Fruit fly (Drosophila melanogaster): ENCODE data around the gene cort.

The cort gene

DNA sequence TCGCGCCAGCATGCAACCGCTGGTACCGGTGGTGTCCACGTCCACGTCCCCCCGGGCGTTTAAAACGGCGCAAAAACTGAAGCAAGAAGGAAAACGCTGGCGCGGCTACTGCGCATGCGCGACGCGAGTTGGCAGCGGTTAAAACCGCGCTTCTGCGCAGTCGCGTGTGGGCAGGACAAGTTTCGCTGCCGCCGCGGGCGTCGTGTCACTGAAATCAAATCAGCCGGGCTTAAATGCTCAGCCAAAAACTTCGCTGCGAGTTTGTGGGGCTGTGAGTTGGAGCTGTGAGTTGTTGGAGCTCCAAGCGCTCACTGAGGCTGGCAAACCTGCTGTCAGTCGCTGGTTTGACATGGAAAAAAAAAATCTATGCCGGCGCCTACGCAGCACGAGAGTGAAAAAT, 28.6 kb upstream of the cort start:
- TF ChIP-seq esn (GFP tag; optimal IDR thresholded peaks at IDR 0.05) = no peak
- no peak for TF ChIP-seq CG9139 (GFP tag; optimal IDR thresholded peaks at IDR 0.05)
- no peak for TF ChIP-seq salr (GFP tag; optimal IDR thresholded peaks at IDR 0.05)
- no peak for TF ChIP-seq CG11294 (GFP tag; IDR thresholded peaks at IDR 0.05)
- TF ChIP-seq topi (GFP tag; optimal IDR thresholded peaks at IDR 0.05) = no peak
- TF ChIP-seq pdm3 (GFP tag; optimal IDR thresholded peaks at IDR 0.05) = no peak
- no peak for TF ChIP-seq CG3919 (GFP tag; optimal IDR thresholded peaks at IDR 0.05)
- TF ChIP-seq CG6276 (GFP tag; optimal IDR thresholded peaks at IDR 0.05) = no peak
- TF ChIP-seq CG6163 (GFP tag; IDR thresholded peaks at IDR 0.05) = no peak
- no peak for TF ChIP-seq Hr38 (GFP tag; optimal IDR thresholded peaks at IDR 0.05)
- no peak for TF ChIP-seq CG31627 (GFP tag; optimal IDR thresholded peaks at IDR 0.05)
- no peak for TF ChIP-seq CG34406 (GFP tag; optimal IDR thresholded peaks at IDR 0.05)
- TF ChIP-seq eg (GFP tag; IDR thresholded peaks at IDR 0.05) = no peak
- TF ChIP-seq CG1621 (tag; optimal IDR thresholded peaks at IDR 0.05) = no peak
- no peak for TF ChIP-seq CG10631 (GFP tag; optimal IDR thresholded peaks at IDR 0.05)
- no peak for TF ChIP-seq CG4318 (GFP tag; optimal IDR thresholded peaks at IDR 0.05)
- TF ChIP-seq dsx (GFP tag; optimal IDR thresholded peaks at IDR 0.05; ENCODE audit: poor library complexity, severe bottlenecking) = no peak
- no peak for TF ChIP-seq CG7368 (GFP tag; optimal IDR thresholded peaks at IDR 0.05)

DNA sequence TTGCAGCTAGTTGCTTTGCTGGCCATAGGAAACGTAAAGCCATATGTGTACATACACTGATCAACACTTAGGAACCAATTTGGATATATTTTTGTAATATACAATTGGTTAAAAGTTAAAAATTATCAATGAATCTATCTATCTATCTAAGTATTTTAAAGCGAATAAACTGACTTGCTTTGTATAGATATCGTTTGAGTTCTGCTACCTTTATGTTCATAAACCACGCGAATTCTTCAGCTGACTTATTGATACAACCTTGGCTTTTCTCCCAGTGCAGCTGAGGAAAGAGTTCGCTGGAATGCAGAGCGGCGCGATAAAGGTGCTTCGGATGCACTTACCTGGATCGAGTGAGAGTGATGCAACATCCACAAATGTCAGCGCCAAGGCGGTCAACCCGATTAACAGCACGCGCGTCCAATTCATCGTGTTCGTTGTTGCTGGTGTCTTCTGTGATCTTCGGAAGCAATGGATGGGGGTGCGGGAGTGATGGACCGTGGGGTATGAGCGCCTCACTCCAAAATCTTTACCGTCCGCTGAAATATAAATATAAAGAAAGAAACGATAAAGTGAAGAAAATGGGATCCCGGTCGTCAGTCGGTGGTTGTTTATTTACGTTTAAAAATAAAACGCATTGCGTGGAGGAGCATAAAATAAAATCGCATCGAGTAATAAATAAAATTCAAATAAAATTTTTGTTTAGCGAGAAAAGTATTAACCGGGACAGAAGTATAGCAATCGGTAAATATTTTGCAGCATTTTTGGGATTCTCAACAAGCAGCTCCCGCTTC, 25.2 kb upstream of the cort start:
- peak; percentile 57 for TF ChIP-seq CG10669 (GFP tag; optimal IDR thresholded peaks at IDR 0.05)
- TF ChIP-seq fkh (GFP tag; optimal IDR thresholded peaks at IDR 0.05) = no peak
- peak; percentile 22 for TF ChIP-seq CG11902 (GFP tag; optimal IDR thresholded peaks at IDR 0.05)
- TF ChIP-seq vri (GFP tag; optimal IDR thresholded peaks at IDR 0.05) = peak; percentile 32
- TF ChIP-seq CG32006 (GFP tag; optimal IDR thresholded peaks at IDR 0.05) = peak; percentile 8
- TF ChIP-seq Ets21C (GFP tag; optimal IDR thresholded peaks at IDR 0.05) = no peak
- no peak for TF ChIP-seq CG4318 (GFP tag; optimal IDR thresholded peaks at IDR 0.05)
- TF ChIP-seq dsx (GFP tag; optimal IDR thresholded peaks at IDR 0.05; ENCODE audit: poor library complexity, severe bottlenecking) = peak; percentile 20
- TF ChIP-seq CG6808 (GFP tag; optimal IDR thresholded peaks at IDR 0.05) = peak; percentile 21
- TF ChIP-seq Hr4 (GFP tag; optimal IDR thresholded peaks at IDR 0.05) = no peak
- peak; percentile 3 for TF ChIP-seq Smox (GFP tag; optimal IDR thresholded peaks at IDR 0.05)
- peak; percentile 18 for TF ChIP-seq spab (GFP tag; optimal IDR thresholded peaks at IDR 0.05)
- no peak for TF ChIP-seq dac (GFP tag; optimal IDR thresholded peaks at IDR 0.05)
- TF ChIP-seq Sox15 (GFP tag; optimal IDR thresholded peaks at IDR 0.05) = peak; percentile 21
- TF ChIP-seq CG8319 (GFP tag; optimal IDR thresholded peaks at IDR 0.05) = no peak
- TF ChIP-seq CG6854 (GFP tag; optimal IDR thresholded peaks at IDR 0.05) = no peak
- TF ChIP-seq CG9139 (GFP tag; optimal IDR thresholded peaks at IDR 0.05) = no peak
- TF ChIP-seq Eip93F (GFP tag; optimal IDR thresholded peaks at IDR 0.05) = no peak
- TF ChIP-seq pdm3 (GFP tag; optimal IDR thresholded peaks at IDR 0.05) = peak; percentile 3
- no peak for TF ChIP-seq CG31627 (GFP tag; optimal IDR thresholded peaks at IDR 0.05)
- TF ChIP-seq Ets96B (tag; optimal IDR thresholded peaks at IDR 0.05) = peak; percentile 51
- TF ChIP-seq CG15336 (GFP tag; IDR thresholded peaks at IDR 0.05) = no peak
- no peak for TF ChIP-seq CG1621 (tag; optimal IDR thresholded peaks at IDR 0.05)
- TF ChIP-seq CG3032 (tag; optimal IDR thresholded peaks at IDR 0.05) = peak; percentile 15
- TF ChIP-seq achi (GFP tag; optimal IDR thresholded peaks at IDR 0.05) = peak; percentile 24
- peak; percentile 24 for TF ChIP-seq topi (GFP tag; optimal IDR thresholded peaks at IDR 0.05)
- TF ChIP-seq OdsH (GFP tag; optimal IDR thresholded peaks at IDR 0.05) = peak; percentile 29
- peak; percentile 38 for TF ChIP-seq acj6 (GFP tag; optimal IDR thresholded peaks at IDR 0.05)
- TF ChIP-seq Sox102F (GFP tag; optimal IDR thresholded peaks at IDR 0.05) = no peak
- no peak for TF ChIP-seq salr (GFP tag; optimal IDR thresholded peaks at IDR 0.05)
- no peak for TF ChIP-seq Hr38 (GFP tag; optimal IDR thresholded peaks at IDR 0.05)
- peak; percentile 5 for TF ChIP-seq Sox14 (GFP tag; optimal IDR thresholded peaks at IDR 0.05)
- peak; percentile 13 for TF ChIP-seq net (GFP tag; optimal IDR thresholded peaks at IDR 0.05)
- peak; percentile 26 for TF ChIP-seq Hr39 (GFP tag; optimal IDR thresholded peaks at IDR 0.05)
- no peak for TF ChIP-seq CG16779 (tag; optimal IDR thresholded peaks at IDR 0.05)
- TF ChIP-seq CG6792 (GFP tag; optimal IDR thresholded peaks at IDR 0.05) = peak; percentile 35
- TF ChIP-seq CG11294 (GFP tag; IDR thresholded peaks at IDR 0.05) = no peak
- TF ChIP-seq esn (GFP tag; optimal IDR thresholded peaks at IDR 0.05) = peak; percentile 38
- peak; percentile 45 for TF ChIP-seq Eip75B (GFP tag; optimal IDR thresholded peaks at IDR 0.05)
- peak; percentile 13 to 18 for TF ChIP-seq ss (GFP tag; optimal IDR thresholded peaks at IDR 0.05)
